Worm (Caenorhabditis elegans): Measurements from ENCODE around the gene dsb-3.

The dsb-3 gene

DNA sequence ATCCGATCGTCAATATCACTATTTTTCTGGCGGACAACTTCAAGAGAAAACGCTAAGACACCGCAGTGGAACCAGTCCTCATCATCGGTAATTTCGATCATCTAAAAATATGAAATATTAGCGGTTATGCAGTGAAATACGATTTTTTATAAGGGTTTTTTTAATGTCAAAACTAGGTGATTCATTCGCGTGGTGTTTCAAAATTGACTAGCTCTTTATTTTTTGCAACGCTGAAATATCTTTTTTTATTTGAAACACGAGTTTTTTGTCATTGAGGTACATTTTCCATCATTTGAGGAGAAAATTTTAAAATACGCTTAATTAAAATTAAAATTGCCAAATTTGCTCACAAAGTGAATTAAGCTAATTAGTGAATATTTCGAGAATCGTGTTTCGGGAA, at the start of gene dsb-3:
TSS of gene dsb-3 (minus strand) at position 101 of the 400 bp plus-strand sequence.
- TF ChIP-seq fos-1 (tag; optimal IDR thresholded peaks at IDR 0.05) (no peak), lin-13 (GFP tag; optimal IDR thresholded peaks at IDR 0.05) (no peak), nhr-11 (tag; optimal IDR thresholded peaks at IDR 0.05) (no peak), fkh-8 (tag; optimal IDR thresholded peaks at IDR 0.05) (no peak), pqm-1 (tag; optimal IDR thresholded peaks at IDR 0.05) (no peak), irx-1 (tag; optimal IDR thresholded peaks at IDR 0.05) (no peak), lin-15B (tag; optimal IDR thresholded peaks at IDR 0.05) (no peak), nhr-77 (tag; optimal IDR thresholded peaks at IDR 0.05) (no peak), isw-1 (GFP tag; IDR thresholded peaks at IDR 0.05) (no peak), egl-13 (tag; optimal IDR thresholded peaks at IDR 0.05) (no peak), sox-4 (tag; optimal IDR thresholded peaks at IDR 0.05) (no peak), nhr-47 (tag; optimal IDR thresholded peaks at IDR 0.05) (no peak), unc-62 (GFP tag; optimal IDR thresholded peaks at IDR 0.05) (no peak), nhr-12 (tag; optimal IDR thresholded peaks at IDR 0.05) (no peak), nhr-90 (tag; optimal IDR thresholded peaks at IDR 0.05; ENCODE audit: poor library complexity) (no peak)

DNA sequence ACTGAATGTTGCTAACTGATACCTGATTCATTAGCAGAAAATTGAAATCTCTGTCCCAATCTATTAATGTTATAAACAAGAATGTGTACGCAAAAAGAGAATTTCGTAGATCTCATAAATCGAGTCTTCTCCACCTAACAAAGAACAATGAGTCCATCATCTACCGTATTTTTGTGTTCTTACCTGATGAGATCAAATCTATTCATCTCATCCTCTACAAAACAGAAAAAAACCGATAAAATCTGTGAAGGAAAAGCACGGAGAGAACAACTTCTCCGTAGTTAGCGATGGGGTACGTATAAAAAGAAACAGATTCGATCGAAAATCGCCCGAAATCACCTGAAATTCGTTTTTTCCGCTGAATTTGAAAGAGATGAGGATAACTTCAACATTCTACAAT, 49.2 kb upstream of the dsb-3 start, which contains the start of gene C33H5.1:
TSS of gene C33H5.1 (plus strand) at position 330 of the 400 bp plus-strand sequence.
- TF ChIP-seq lin-35 (GFP tag; optimal IDR thresholded peaks at IDR 0.05) = no peak
- no peak for TF ChIP-seq tlp-1 (tag; optimal IDR thresholded peaks at IDR 0.05)
- no peak for TF ChIP-seq jun-1 (tag; optimal IDR thresholded peaks at IDR 0.05)
- TF ChIP-seq sup-37 (GFP tag; optimal IDR thresholded peaks at IDR 0.05) = no peak
- no peak for TF ChIP-seq unc-30 (tag; optimal IDR thresholded peaks at IDR 0.05)
- TF ChIP-seq lsy-2 (tag; optimal IDR thresholded peaks at IDR 0.05) = no peak
- no peak for TF ChIP-seq nhr-11 (tag; optimal IDR thresholded peaks at IDR 0.05)
- no peak for TF ChIP-seq hlh-17 (GFP tag; optimal IDR thresholded peaks at IDR 0.05; ENCODE audit: borderline replicate concordance)
- TF ChIP-seq lin-15B (tag; optimal IDR thresholded peaks at IDR 0.05) = no peak
- TF ChIP-seq blmp-1 (tag; optimal IDR thresholded peaks at IDR 0.05) = peak; percentile 10
- no peak for TF ChIP-seq efl-1 (optimal IDR thresholded peaks at IDR 0.05)
- peak in 1 of 2 experiments; percentile 53 for TF ChIP-seq efl-1 (GFP tag; optimal IDR thresholded peaks at IDR 0.05 in 1 of 2)
- no peak for TF ChIP-seq nhr-12 (tag; optimal IDR thresholded peaks at IDR 0.05)

DNA sequence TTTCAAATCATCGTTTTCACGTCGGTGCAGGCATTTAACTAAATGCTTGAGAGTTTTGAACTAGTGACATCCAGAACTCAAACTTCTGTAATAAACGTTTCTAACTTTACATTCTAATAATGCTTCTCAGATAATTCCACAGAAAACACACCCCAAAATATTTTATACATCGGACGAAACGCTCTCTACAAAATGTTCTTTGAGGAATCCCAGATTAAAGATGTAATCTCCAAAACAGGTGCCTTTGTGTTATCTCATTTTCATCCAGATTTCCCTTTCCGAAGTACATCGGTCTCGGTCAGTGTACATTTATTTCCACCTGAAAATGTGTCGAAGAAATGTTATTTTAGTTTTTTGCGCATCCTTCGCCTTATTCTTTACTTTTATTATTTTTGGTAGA, 45.3 kb upstream of the dsb-3 start, which contains the start of gene C33H5.2:
TSS of gene C33H5.2 (plus strand) at position 301 of the 400 bp plus-strand sequence.
- no peak for TF ChIP-seq nhr-28 (tag; optimal IDR thresholded peaks at IDR 0.05)
- no peak for TF ChIP-seq zag-1 (tag; optimal IDR thresholded peaks at IDR 0.05)
- TF ChIP-seq swsn-7 (tag; optimal IDR thresholded peaks at IDR 0.05) = no peak
- no peak for TF ChIP-seq hlh-4 (tag; optimal IDR thresholded peaks at IDR 0.05)
- no peak for TF ChIP-seq ceh-88 (GFP tag; IDR thresholded peaks at IDR 0.05)
- no peak for TF ChIP-seq unc-98 (GFP tag; IDR thresholded peaks at IDR 0.05)
- TF ChIP-seq blmp-1 (tag; optimal IDR thresholded peaks at IDR 0.05) = peak; percentile 37

DNA sequence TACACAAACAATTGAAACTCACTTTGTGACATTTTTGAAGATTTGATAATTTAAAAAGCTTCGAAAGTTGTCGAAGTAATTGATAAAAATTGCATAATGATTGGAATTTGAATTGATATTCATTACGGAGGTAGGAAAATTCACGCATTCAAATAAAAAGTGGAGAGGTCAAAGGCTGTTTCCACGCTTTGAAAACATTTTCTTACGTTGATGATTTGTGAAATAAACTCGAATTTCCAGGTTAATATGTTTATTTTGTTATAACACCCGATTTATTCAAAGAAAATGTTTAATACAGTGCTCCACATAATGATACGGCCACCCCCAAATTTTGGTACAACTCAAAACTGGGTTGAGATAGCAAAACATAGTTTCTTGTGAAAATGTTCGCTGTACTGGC, 43.8 kb upstream of the dsb-3 start, which contains the start of gene C33H5.16:
TSS of gene C33H5.16 (minus strand) at position 101 of the 400 bp plus-strand sequence.
- TF ChIP-seq nhr-11 (tag; optimal IDR thresholded peaks at IDR 0.05) = no peak
- no peak for TF ChIP-seq alr-1 (tag; optimal IDR thresholded peaks at IDR 0.05; ENCODE audit: borderline replicate concordance)
- TF ChIP-seq lin-14 (GFP tag; optimal IDR thresholded peaks at IDR 0.05) = no peak
- no peak for TF ChIP-seq hlh-17 (GFP tag; optimal IDR thresholded peaks at IDR 0.05; ENCODE audit: borderline replicate concordance)
- TF ChIP-seq pag-3 (tag; optimal IDR thresholded peaks at IDR 0.05; ENCODE audit: borderline replicate concordance, insufficient read depth) = no peak
- no peak for TF ChIP-seq nhr-71 (tag; optimal IDR thresholded peaks at IDR 0.05)
- no peak for TF ChIP-seq Y116A8C.19 (tag; optimal IDR thresholded peaks at IDR 0.05; ENCODE audit: borderline replicate concordance)
- TF ChIP-seq hlh-4 (tag; optimal IDR thresholded peaks at IDR 0.05) = no peak
- TF ChIP-seq nhr-84 (tag; optimal IDR thresholded peaks at IDR 0.05) = no peak
- no peak for TF ChIP-seq vab-15 (tag; optimal IDR thresholded peaks at IDR 0.05)
- TF ChIP-seq F16B12.6 (tag; optimal IDR thresholded peaks at IDR 0.05) = no peak
- no peak for TF ChIP-seq nhr-12 (tag; optimal IDR thresholded peaks at IDR 0.05)
- no peak for TF ChIP-seq ces-1 (GFP tag; optimal IDR thresholded peaks at IDR 0.05)
- TF ChIP-seq pax-3 (tag; optimal IDR thresholded peaks at IDR 0.05) = no peak

Data from whole organism, L1 larva.